Fruit fly (Drosophila melanogaster) whole organism, embryonic: ENCODE results near the gene wrd.
A peak's percentile ranks its signal among the peaks of the same experiment; 100 is the strongest.

Experiments used
- Awh ChIP-seq: fragments of 200-800 bp; sonication (Bioruptor generic); IDR thresholded peaks from 2 replicates; pipeline ENCODE4, ENCODE4 v1.3.6; 2022; ENCODE audit warnings: missing biosample characterization, missing genetic modification characterization
- B-H1 ChIP-seq: fragments of 200-800 bp; sonication (Bioruptor generic); IDR thresholded peaks from 3 replicates; pipeline ENCODE4 v1.3.6; 2022; ENCODE audit warnings: missing biosample characterization, missing genetic modification characterization
- CG10366 ChIP-seq: fragments of 200-800 bp; sonication (Bioruptor generic); IDR thresholded peaks from 2 replicates; pipeline ENCODE4 v1.3.6; 2022; ENCODE audit warnings: missing biosample characterization, missing genetic modification characterization
- CG14050 ChIP-seq: fragments of 200-800 bp; sonication (Bioruptor generic); IDR thresholded peaks from 3 replicates; pipeline ENCODE4 v1.3.6; 2022; ENCODE audit warnings: missing biosample characterization, missing genetic modification characterization
- CG14965 ChIP-seq: fragments of 200-800 bp; sonication (Bioruptor generic); optimal IDR thresholded peaks from 2 replicates; lab custom pipeline; 2016; ENCODE audit warnings: missing biosample characterization, missing genetic modification characterization, borderline replicate concordance
- CG15073 ChIP-seq: fragments of 200-800 bp; sonication (Bioruptor generic); optimal IDR thresholded peaks from 2 replicates; lab custom pipeline; 2016; ENCODE audit warnings: missing biosample characterization, missing genetic modification characterization
- CG30020 ChIP-seq: fragments of 200-800 bp; optimal IDR thresholded peaks from 2 replicates; lab custom pipeline; 2019; ENCODE audit warnings: missing biosample characterization, mild to moderate bottlenecking, missing genetic modification characterization, moderate library complexity
- CG31388 ChIP-seq: fragments of 200-800 bp; sonication (Bioruptor generic); optimal IDR thresholded peaks from 2 replicates; lab custom pipeline; 2016; ENCODE audit warnings: missing biosample characterization, missing genetic modification characterization
- CG31441 ChIP-seq: fragments of 200-800 bp; sonication (Bioruptor generic); IDR thresholded peaks from 2 replicates; pipeline ENCODE4 v1.3.6; 2022; ENCODE audit warnings: missing biosample characterization, missing genetic modification characterization
- CG6175 ChIP-seq: fragments of 200-800 bp; sonication (Bioruptor generic); IDR thresholded peaks from 3 replicates; pipeline ENCODE4 v1.3.6; 2022; ENCODE audit warnings: missing biosample characterization, missing genetic modification characterization
- CG6813 ChIP-seq: fragments of 200-800 bp; sonication (Bioruptor generic); optimal IDR thresholded peaks from 2 replicates; lab custom pipeline; 2017; ENCODE audit warnings: missing biosample characterization, missing genetic modification characterization, mild to moderate bottlenecking, moderate library complexity, missing genetic modification reagents
- CG7745 ChIP-seq: fragments of 200-800 bp; sonication (Bioruptor generic); optimal IDR thresholded peaks from 2 replicates; lab custom pipeline; 2018; ENCODE audit warnings: missing biosample characterization, mild to moderate bottlenecking, missing genetic modification characterization, moderate library complexity
- CG8089 ChIP-seq: fragments of 200-800 bp; sonication (Bioruptor generic); optimal IDR thresholded peaks from 3 replicates; lab custom pipeline; 2016; ENCODE audit warnings: missing biosample characterization, missing genetic modification characterization
- CG8359 ChIP-seq: fragments of 200-800 bp; sonication (Bioruptor generic); optimal IDR thresholded peaks from 2 replicates; lab custom pipeline; 2017; ENCODE audit warnings: missing biosample characterization, mild to moderate bottlenecking, missing genetic modification characterization, borderline replicate concordance
- CG8944 ChIP-seq: fragments of 200-800 bp; sonication (Bioruptor generic); optimal IDR thresholded peaks from 3 replicates; lab custom pipeline; 2016; ENCODE audit warnings: missing biosample characterization, missing genetic modification characterization
- CG9437 ChIP-seq: fragments of 200-800 bp; sonication (Bioruptor generic); optimal IDR thresholded peaks from 2 replicates; lab custom pipeline; 2018; ENCODE audit warnings: missing biosample characterization, mild to moderate bottlenecking, missing genetic modification characterization
- CG9817 ChIP-seq: fragments of 200-800 bp; sonication (Bioruptor generic); optimal IDR thresholded peaks from 2 replicates; lab custom pipeline; 2018; ENCODE audit warnings: missing biosample characterization, mild to moderate bottlenecking, missing genetic modification characterization, moderate library complexity
- Chrac-16 ChIP-seq: fragments of 200-800 bp; sonication (Bioruptor generic); optimal IDR thresholded peaks from 3 replicates; lab custom pipeline; 2016; ENCODE audit warnings: missing biosample characterization, missing genetic modification characterization
- Elba2 ChIP-seq: fragments of 200-800 bp; sonication (Bioruptor generic); optimal IDR thresholded peaks from 3 replicates; lab custom pipeline; 2016; ENCODE audit warnings: missing biosample characterization, missing genetic modification characterization
- Ets97D ChIP-seq: fragments of 200-800 bp; sonication (Bioruptor generic); optimal IDR thresholded peaks from 3 replicates; lab custom pipeline; 2016; ENCODE audit warnings: missing biosample characterization, missing genetic modification characterization
- Fer2 ChIP-seq: fragments of 200-800 bp; sonication (Bioruptor generic); optimal IDR thresholded peaks from 2 replicates; lab custom pipeline; 2018; ENCODE audit warnings: missing biosample characterization, mild to moderate bottlenecking, missing genetic modification characterization, moderate library complexity
- Hmr ChIP-seq: fragments of 200-800 bp; sonication (Bioruptor generic); optimal IDR thresholded peaks from 3 replicates; lab custom pipeline; 2017; ENCODE audit warnings: mild to moderate bottlenecking, missing biosample characterization, missing genetic modification reagents, missing genetic modification characterization
- Hr51 ChIP-seq, 2 experiments: fragments of 200-800 bp; sonication (Bioruptor generic); optimal IDR thresholded peaks; 2 replicates in 1 of 2; 3 replicates in 1 of 2; lab custom pipeline; 2016 to 2018; ENCODE audit warnings: missing biosample characterization in 2 of 2, missing genetic modification characterization in 2 of 2, mild to moderate bottlenecking in 1 of 2, moderate library complexity in 1 of 2
- Kr ChIP-seq: fragments of 200-800 bp; sonication (Bioruptor generic); optimal IDR thresholded peaks from 2 replicates; lab custom pipeline; 2017; ENCODE audit warnings: missing biosample characterization, mild to moderate bottlenecking, missing genetic modification characterization
- Mad ChIP-seq: fragments of 200-800 bp; sonication (Bioruptor generic); optimal IDR thresholded peaks from 2 replicates; lab custom pipeline; 2016; ENCODE audit warnings: missing biosample characterization, missing genetic modification characterization
- Med ChIP-seq: fragments of 200-800 bp; sonication (Bioruptor generic); peaks from one replicate; lab custom pipeline; 2016; ENCODE audit warnings: missing biosample characterization, missing genetic modification characterization, mild to moderate bottlenecking, inconsistent platforms, moderate library complexity
- Mes4 ChIP-seq: fragments of 200-800 bp; sonication (Bioruptor generic); optimal IDR thresholded peaks from 2 replicates; lab custom pipeline; 2016; ENCODE audit warnings: missing biosample characterization, missing genetic modification characterization
- Nf-YB ChIP-seq: fragments of 200-800 bp; sonication (Bioruptor generic); optimal IDR thresholded peaks from 3 replicates; lab custom pipeline; 2019; ENCODE audit warnings: missing biosample characterization, mild to moderate bottlenecking, missing genetic modification characterization, moderate library complexity
- Side ChIP-seq: fragments of 200-800 bp; sonication (Bioruptor generic); optimal IDR thresholded peaks from 2 replicates; lab custom pipeline; 2016; ENCODE audit warnings: missing biosample characterization, missing genetic modification characterization
- Sox100B ChIP-seq: fragments of 200-800 bp; sonication (Bioruptor generic); optimal IDR thresholded peaks from 3 replicates; lab custom pipeline; 2018; ENCODE audit warnings: missing biosample characterization, mild to moderate bottlenecking, missing genetic modification characterization
- Spps ChIP-seq: fragments of 200-800 bp; sonication (Bioruptor generic); optimal IDR thresholded peaks from 2 replicates; lab custom pipeline; 2018; ENCODE audit warnings: missing biosample characterization, mild to moderate bottlenecking, missing genetic modification characterization
- Stat92E ChIP-seq, 3 experiments: fragments of >200 bp in 2 of 3; fragments of 200-800 bp in 1 of 3; sonication (Bioruptor generic) in 1 of 3; optimal IDR thresholded peaks; 2 replicates each; lab custom pipeline; 2017 to 2019; ENCODE audit warnings: missing biosample characterization in 3 of 3, missing genetic modification characterization in 3 of 3, mild to moderate bottlenecking in 1 of 3, moderate library complexity in 1 of 3
- crc ChIP-seq: fragments of 200-800 bp; sonication (Bioruptor generic); optimal IDR thresholded peaks from 2 replicates; lab custom pipeline; 2016; ENCODE audit warnings: missing biosample characterization, missing genetic modification characterization
- dimm ChIP-seq: fragments of 200-800 bp; sonication (Bioruptor generic); IDR thresholded peaks from 2 replicates; pipeline ENCODE4 v1.3.6; 2022; ENCODE audit warnings: missing biosample characterization, missing genetic modification characterization
- dmrt99B ChIP-seq: fragments of 200-800 bp; sonication (Bioruptor generic); optimal IDR thresholded peaks from 2 replicates; lab custom pipeline; 2018; ENCODE audit warnings: missing biosample characterization, mild to moderate bottlenecking, missing genetic modification characterization, moderate library complexity
- exex ChIP-seq: fragments of 200-800 bp; sonication (Bioruptor generic); optimal IDR thresholded peaks from 4 replicates; lab custom pipeline; 2018; ENCODE audit warnings: missing biosample characterization, mild to moderate bottlenecking, missing genetic modification characterization, moderate library complexity
- eyg ChIP-seq: fragments of 200-800 bp; sonication (Bioruptor generic); optimal IDR thresholded peaks from 3 replicates; lab custom pipeline; 2016; ENCODE audit warnings: missing biosample characterization, missing genetic modification characterization
- gce ChIP-seq: fragments of 200-800 bp; sonication (Bioruptor generic); IDR thresholded peaks from 3 replicates; pipeline ENCODE4 v1.3.6; 2022; ENCODE audit warnings: missing biosample characterization, missing genetic modification characterization
- hbn ChIP-seq: fragments of 200-800 bp; sonication (Bioruptor generic); IDR thresholded peaks from 2 replicates; pipeline ENCODE4 v1.3.6; 2022; ENCODE audit warnings: missing biosample characterization, missing genetic modification characterization; ENCODE audit not compliant: partially characterized antibody
- kah ChIP-seq: fragments of 200-800 bp; sonication (Bioruptor generic); optimal IDR thresholded peaks from 2 replicates; lab custom pipeline; 2018; ENCODE audit warnings: missing biosample characterization, mild to moderate bottlenecking, missing genetic modification characterization
- ken ChIP-seq: fragments of 200-800 bp; sonication (Bioruptor generic); IDR thresholded peaks from 3 replicates; pipeline ENCODE4 v1.3.6; 2022; ENCODE audit warnings: missing biosample characterization, missing genetic modification characterization
- pnt ChIP-seq: fragments of 200-800 bp; sonication (Bioruptor generic); optimal IDR thresholded peaks from 3 replicates; lab custom pipeline; 2016; ENCODE audit warnings: missing biosample characterization, missing genetic modification characterization
- sisA ChIP-seq: fragments of 200-800 bp; sonication (Bioruptor generic); IDR thresholded peaks from 2 replicates; pipeline ENCODE4 v1.3.6; 2022; ENCODE audit warnings: missing biosample characterization, missing genetic modification characterization
- sna ChIP-seq: fragments of 200-800 bp; sonication (Bioruptor generic); IDR thresholded peaks from 2 replicates; pipeline ENCODE4 v1.3.6; 2022; ENCODE audit warnings: missing biosample characterization, missing genetic modification characterization; ENCODE audit not compliant: partially characterized antibody
- sr ChIP-seq: fragments of 200-800 bp; sonication (Bioruptor generic); IDR thresholded peaks from 3 replicates; pipeline ENCODE4 v1.3.6; 2022; ENCODE audit warnings: missing biosample characterization, missing genetic modification characterization
- tll ChIP-seq, 2 experiments: fragments of 200-800 bp in 1 of 2; fragments of >200 bp in 1 of 2; sonication (Bioruptor generic) in 1 of 2; optimal IDR thresholded peaks; 2 replicates each; lab custom pipeline; 2017 to 2019; ENCODE audit warnings: missing biosample characterization in 2 of 2, missing genetic modification characterization in 2 of 2, mild to moderate bottlenecking in 1 of 2, moderate library complexity in 1 of 2
- vnd ChIP-seq: fragments of 200-800 bp; sonication (Bioruptor generic); IDR thresholded peaks from 3 replicates; pipeline ENCODE4 v1.3.6; 2022; ENCODE audit warnings: missing biosample characterization, missing genetic modification characterization; ENCODE audit not compliant: partially characterized antibody
- wdn ChIP-seq: fragments of 200-800 bp; sonication (Bioruptor generic); IDR thresholded peaks from 2 replicates; pipeline ENCODE4 v1.3.6; 2022; ENCODE audit warnings: missing biosample characterization, missing genetic modification characterization
- zfh1 ChIP-seq: fragments of 200-800 bp; sonication (Bioruptor generic); IDR thresholded peaks from 3 replicates; pipeline ENCODE4 v1.3.6; 2022; ENCODE audit warnings: missing biosample characterization, missing genetic modification characterization

The wrd gene

DNA sequence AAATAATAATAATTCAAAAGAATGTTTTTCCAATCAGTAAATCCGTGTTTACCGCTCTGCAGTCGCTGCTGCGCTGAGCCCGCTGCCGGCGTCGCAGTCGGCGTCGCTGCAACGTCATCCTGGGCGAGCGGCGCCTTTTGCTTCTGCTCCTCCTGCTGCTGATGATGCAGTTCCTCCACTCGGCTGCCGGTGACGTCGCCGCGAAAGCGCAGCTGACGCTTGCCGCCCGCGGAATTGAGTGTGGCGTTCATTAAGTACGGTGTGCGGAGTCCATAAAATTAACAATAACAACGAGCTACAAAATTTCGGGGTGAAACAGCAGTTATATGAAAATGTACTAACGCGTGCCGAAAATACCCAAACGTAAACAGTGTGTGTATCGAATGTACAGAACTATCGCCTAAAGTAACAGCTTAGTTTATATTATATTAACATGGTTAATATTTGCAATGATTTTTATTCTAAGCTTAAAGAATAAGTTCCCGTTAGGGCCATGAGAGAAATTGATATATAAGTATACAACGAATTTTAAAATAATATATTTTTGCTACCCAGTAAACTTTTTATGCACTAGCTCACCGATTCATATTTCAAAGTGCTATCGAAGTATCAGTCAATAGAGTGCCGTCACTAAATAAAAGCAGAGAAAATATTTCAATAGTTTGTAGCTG is 3.4 kb upstream of the wrd start, which contains the start of the genes CG7218 and Cbp20 (continued):
- TF ChIP-seq CG9437 (GFP tag; lab: Kevin White, UChicago) (peak; percentile 73), Ets97D (GFP tag; lab: Kevin White, UChicago) (peak; percentile 60), Hmr (peak; percentile 70), CG31441 (GFP tag; lab: Robert Waterston, UW) (peak; percentile 65), Spps (tag; lab: Kevin White, UChicago) (peak; percentile 7), Hr51 (GFP tag; optimal IDR thresholded peaks at IDR 0.05; lab: Kevin White, UChicago) (peak; percentile 26 to 58), B-H1 (peak; percentile 66), Mad (GFP tag; lab: Kevin White, UChicago) (peak; percentile 14), CG8089 (peak; percentile 10), vnd (peak; percentile 80), CG14965 (GFP tag; lab: Kevin White, UChicago) (no peak), Fer2 (tag; lab: Kevin White, UChicago) (peak; percentile 56), zfh1 (GFP tag; lab: Robert Waterston, UW) (peak; percentile 74), sr (GFP tag; lab: Robert Waterston, UW) (no peak), CG8359 (GFP tag; lab: Kevin White, UChicago) (no peak), tll (GFP tag; optimal IDR thresholded peaks at IDR 0.05; lab: Kevin White, UChicago) (peak in 1 of 2 experiments; percentile 47), Nf-YB (peak; percentile 48), Med (GFP tag; lab: Kevin White, UChicago) (peak; percentile 95), CG10366 (GFP tag; lab: Robert Waterston, UW) (peak; percentile 52; the same call in 1 of the 2 replicates), eyg (peak; percentile 22), CG8944 (peak; percentile 50), sisA (GFP tag; lab: Robert Waterston, UW) (peak; percentile 68), CG7745 (tag; lab: Kevin White, UChicago) (no peak), crc (no peak), Chrac-16 (GFP tag; lab: Kevin White, UChicago) (peak; percentile 73), CG6813 (GFP tag; lab: Kevin White, UChicago) (peak; percentile 16), ken (GFP tag; lab: Robert Waterston, UW) (peak; percentile 84), Kr (no peak), CG14050 (GFP tag; lab: Robert Waterston, UW) (peak; percentile 54), hbn (peak; percentile 76), wdn (GFP tag; lab: Robert Waterston, UW) (peak; percentile 64; the same call in 1 of the 2 replicates), CG30020 (peak; percentile 67), CG6175 (GFP tag; lab: Robert Waterston, UW) (peak; percentile 69; the same call in 1 of the 3 replicates), CG9817 (tag; lab: Kevin White, UChicago) (peak; percentile 69), gce (GFP tag; lab: Robert Waterston, UW) (no peak; the same call in 2 of the 3 replicates), sna (GFP tag; lab: Robert Waterston, UW) (peak; percentile 89), Side (no peak), dimm (peak; percentile 55; the same call in 1 of the 2 replicates), exex (tag; lab: Kevin White, UChicago) (no peak), kah (GFP tag; lab: Kevin White, UChicago) (no peak), Awh (GFP tag; lab: Robert Waterston, UW) (peak; percentile 49; the same call in 1 of the 2 replicates), pnt (peak; percentile 21), Elba2 (GFP tag; lab: Kevin White, UChicago) (peak; percentile 25), dmrt99B (tag; lab: Kevin White, UChicago) (peak; percentile 52), CG15073 (GFP tag; lab: Kevin White, UChicago) (no peak), Stat92E (GFP tag; optimal IDR thresholded peaks at IDR 0.05; lab: Kevin White, UChicago) (no peak), CG31388 (peak; percentile 29), Mes4 (GFP tag; lab: Kevin White, UChicago) (no peak), Sox100B (peak; percentile 35)
